Worm (Caenorhabditis elegans): Measurements from ENCODE around the gene eri-12.
"Not testable (repeated sequence)": the region's sequence is repeated elsewhere in the genome, so short reads cannot be mapped to it uniquely, and the experiment has no call there.

Gene eri-12

DNA sequence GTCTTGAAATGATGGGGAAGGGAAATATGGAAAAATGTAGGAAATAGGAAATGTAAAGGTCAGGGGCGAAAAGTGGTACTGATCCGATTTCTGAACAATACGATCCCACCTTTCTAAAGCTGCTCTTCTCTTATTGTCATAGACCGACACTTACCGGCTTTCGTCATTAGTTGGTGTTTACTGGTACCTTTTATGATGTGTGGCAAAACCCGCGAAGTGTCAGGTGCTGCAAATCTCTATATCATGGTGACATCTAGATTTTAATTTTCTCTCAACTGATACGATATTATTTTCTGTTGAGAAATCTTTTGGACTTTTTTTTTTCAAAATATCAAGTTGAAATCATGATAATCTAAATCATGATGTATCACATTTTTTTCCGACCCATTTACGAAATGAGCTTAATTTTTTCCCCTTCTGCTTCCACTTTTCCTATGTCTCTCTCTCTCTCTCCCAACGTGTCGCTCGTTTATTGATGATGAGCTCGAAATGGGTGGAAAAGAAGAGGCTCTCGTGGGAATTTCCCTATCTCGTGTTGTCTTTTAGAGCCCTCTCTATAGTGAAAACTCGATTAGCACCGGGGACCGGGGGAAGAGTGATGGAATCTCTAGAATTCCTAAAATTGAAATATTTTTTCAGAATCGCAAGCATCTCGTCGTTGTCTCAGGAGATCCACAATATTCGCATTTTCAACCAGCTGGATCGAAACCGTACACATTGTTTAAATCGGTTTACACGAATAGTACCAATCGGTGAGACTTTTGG is 25.1 kb upstream of the eri-12 start:
- TF ChIP-seq ceh-45 (GFP tag; IDR thresholded peaks at IDR 0.05) (no peak), sdc-2 (tag; optimal IDR thresholded peaks at IDR 0.05) (no peak), ref-2 (tag; optimal IDR thresholded peaks at IDR 0.05) (no peak), che-1 (tag; optimal IDR thresholded peaks at IDR 0.05) (no peak), unc-55 (GFP tag; optimal IDR thresholded peaks at IDR 0.05) (no peak), ahr-1 (tag; optimal IDR thresholded peaks at IDR 0.05) (no peak), dmd-4 (tag; optimal IDR thresholded peaks at IDR 0.05; ENCODE audit: borderline replicate concordance) (no peak), pag-3 (tag; optimal IDR thresholded peaks at IDR 0.05; ENCODE audit: borderline replicate concordance) (no peak), elt-2 (tag; optimal IDR thresholded peaks at IDR 0.05) (no peak), ceh-48 (tag; optimal IDR thresholded peaks at IDR 0.05) (no peak), hlh-13 (GFP tag; optimal IDR thresholded peaks at IDR 0.05) (no peak), unc-3 (GFP tag; conservative IDR thresholded peaks at IDR 0.05) (no peak), unc-3 (tag; optimal IDR thresholded peaks at IDR 0.05) (no peak), lin-11 (tag; optimal IDR thresholded peaks at IDR 0.05) (no peak), Y22D7AL.16 (tag; optimal IDR thresholded peaks at IDR 0.05) (no peak), unc-42 (tag; optimal IDR thresholded peaks at IDR 0.05) (no peak), fax-1 (tag; optimal IDR thresholded peaks at IDR 0.05) (no peak), ceh-30 (tag; optimal IDR thresholded peaks at IDR 0.05) (no peak)

DNA sequence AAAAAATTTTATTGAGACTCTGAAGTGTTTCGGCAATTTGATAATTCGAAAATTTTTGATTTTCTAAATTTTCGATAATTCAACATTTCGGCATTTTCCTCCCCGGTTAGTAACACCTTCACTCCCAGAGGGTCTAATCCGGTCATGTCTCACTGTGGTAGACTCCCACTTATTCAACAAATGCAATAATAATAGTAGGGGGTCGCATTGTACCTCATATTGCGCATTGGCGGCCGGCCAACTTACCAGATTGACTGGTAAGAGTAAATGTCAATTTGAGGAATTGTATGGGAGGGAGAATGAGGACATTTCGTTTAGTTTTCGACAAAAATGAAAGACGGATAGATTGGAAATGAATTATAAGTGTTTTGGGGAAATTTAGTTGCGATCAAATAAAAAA is 22.9 kb upstream of the eri-12 start:
- TF ChIP-seq C08G9.2 (tag; optimal IDR thresholded peaks at IDR 0.05) (no peak), ceh-9 (tag; optimal IDR thresholded peaks at IDR 0.05) (no peak), ama-1 (optimal IDR thresholded peaks at IDR 0.05) (no peak), dve-1 (tag; optimal IDR thresholded peaks at IDR 0.05) (no peak), gmeb-2 (tag; optimal IDR thresholded peaks at IDR 0.05) (no peak), lin-11 (tag; optimal IDR thresholded peaks at IDR 0.05) (no peak), ceh-24 (tag; optimal IDR thresholded peaks at IDR 0.05) (no peak), unc-55 (GFP tag; optimal IDR thresholded peaks at IDR 0.05) (no peak)

DNA sequence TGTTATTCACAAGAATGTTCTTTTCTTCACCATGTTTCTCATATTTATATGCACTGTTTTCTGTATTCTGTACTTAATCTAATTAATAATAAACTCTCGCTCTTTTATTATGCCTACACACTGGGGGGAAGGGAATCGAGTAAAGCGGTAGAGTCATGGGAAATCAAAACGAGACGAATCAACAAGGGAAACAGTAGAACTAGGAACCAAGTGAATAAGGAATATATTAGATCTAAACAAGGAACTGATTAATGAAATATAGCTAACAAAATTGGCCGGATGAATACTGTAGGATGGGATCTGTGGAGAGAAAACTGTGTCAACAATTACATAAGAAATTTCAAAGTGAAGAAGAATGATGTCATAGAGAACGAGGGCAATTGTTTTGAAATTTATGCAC is 21.6 kb upstream of the eri-12 start:
- TF ChIP-seq C38D4.7 (GFP tag; optimal IDR thresholded peaks at IDR 0.05) (no peak), elt-4 (tag; optimal IDR thresholded peaks at IDR 0.05) (no peak), ceh-34 (tag; optimal IDR thresholded peaks at IDR 0.05) (no peak), ceh-14 (tag; optimal IDR thresholded peaks at IDR 0.05) (no peak), mec-3 (tag; optimal IDR thresholded peaks at IDR 0.05; ENCODE audit: borderline replicate concordance) (no peak), K02D7.2 (tag; optimal IDR thresholded peaks at IDR 0.05) (no peak), zip-5 (tag; optimal IDR thresholded peaks at IDR 0.05) (no peak), T23F11.4 (GFP tag; optimal IDR thresholded peaks at IDR 0.05) (no peak), sox-2 (GFP tag; IDR thresholded peaks at IDR 0.05) (no peak), lin-11 (tag; optimal IDR thresholded peaks at IDR 0.05) (no peak), ets-4 (tag; optimal IDR thresholded peaks at IDR 0.05) (no peak), ceh-22 (tag; optimal IDR thresholded peaks at IDR 0.05) (no peak)

DNA sequence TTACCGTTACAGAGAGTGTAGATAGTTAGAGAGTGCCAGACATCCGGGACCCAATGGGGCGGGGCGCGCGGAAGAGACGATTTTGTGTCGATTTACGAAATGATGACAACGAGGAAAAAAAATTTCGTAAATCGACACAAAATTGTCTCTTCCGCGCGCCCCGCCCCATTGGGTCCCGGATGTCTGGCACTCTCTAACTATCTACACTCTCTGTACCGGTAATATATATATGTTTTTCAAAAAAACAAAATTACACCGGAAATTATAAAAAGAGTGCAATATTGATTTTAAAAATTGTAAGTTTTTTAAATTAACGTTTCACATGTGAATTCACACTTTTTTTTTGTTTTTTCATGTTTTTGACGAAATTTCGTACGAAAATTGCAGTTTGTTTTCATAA is 18.5 kb upstream of the eri-12 start, which contains the start of gene B0001.4:
Gene B0001.4 (minus strand): TSS at position 101 of the 400 bp plus-strand sequence.
- TF ChIP-seq fkh-6, elt-4, K02D7.2 (tag; optimal IDR thresholded peaks at IDR 0.05): not testable (repeated sequence)
